Fruit fly (Drosophila melanogaster): ENCODE results near the gene GMF.

Gene GMF

DNA sequence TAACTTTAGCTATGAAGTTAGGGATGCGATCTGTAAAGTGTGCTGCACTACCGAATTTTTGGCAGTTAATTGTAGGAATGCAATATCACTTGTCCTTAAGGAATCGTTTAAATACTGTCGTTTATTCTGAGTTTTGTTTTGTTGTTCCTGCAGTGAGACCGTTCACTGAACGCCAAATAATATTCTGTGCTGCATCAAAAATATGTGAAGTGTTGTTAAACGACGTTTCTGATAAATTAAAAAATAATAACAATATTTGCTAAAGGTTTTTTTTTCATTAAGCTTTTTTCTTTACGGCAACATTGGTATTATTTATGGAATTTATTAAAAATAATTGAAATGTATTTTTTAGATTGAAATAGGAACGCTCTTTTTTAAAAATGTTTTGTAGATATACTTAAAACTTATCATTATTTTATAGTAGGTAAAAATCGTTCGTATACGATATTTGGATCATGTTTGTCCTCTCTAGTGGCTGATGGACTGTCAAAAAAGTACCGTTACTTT lies at the start of gene GMF (continued):
- TF ChIP-seq fd64A (GFP tag; optimal IDR thresholded peaks at IDR 0.05) (no peak), disco-r (GFP tag; optimal IDR thresholded peaks at IDR 0.05) (no peak), CG7357 (GFP tag; IDR thresholded peaks at IDR 0.05) (no peak), Sry-β (GFP tag; optimal IDR thresholded peaks at IDR 0.05) (no peak), Jarid2 (GFP tag; optimal IDR thresholded peaks at IDR 0.05) (no peak), dimm (GFP tag; IDR thresholded peaks at IDR 0.05) (no peak), Opbp (GFP tag; IDR thresholded peaks at IDR 0.05; ENCODE audit: partially characterized antibody) (no peak), mirr (GFP tag; optimal IDR thresholded peaks at IDR 0.05) (no peak), Six4 (GFP tag; optimal IDR thresholded peaks at IDR 0.05) (peak; percentile 6), CG1603 (tag; optimal IDR thresholded peaks at IDR 0.05) (no peak), CG4730 (GFP tag; IDR thresholded peaks at IDR 0.05) (no peak), Fer1 (GFP tag; optimal IDR thresholded peaks at IDR 0.05) (peak; percentile 2), B-H2 (GFP tag; optimal IDR thresholded peaks at IDR 0.05) (peak; percentile 62), her (GFP tag; optimal IDR thresholded peaks at IDR 0.05) (no peak), CG10979 (tag; optimal IDR thresholded peaks at IDR 0.05) (peak; percentile 63), org-1 (GFP tag; optimal IDR thresholded peaks at IDR 0.05) (no peak), CG15601 (tag; optimal IDR thresholded peaks at IDR 0.05) (peak; percentile 53), dm (GFP tag; optimal IDR thresholded peaks at IDR 0.05) (no peak), CG13424 (tag; optimal IDR thresholded peaks at IDR 0.05) (peak; percentile 25), lilli (GFP tag; optimal IDR thresholded peaks at IDR 0.05) (peak; percentile 45), CG6813 (GFP tag; optimal IDR thresholded peaks at IDR 0.05) (no peak), CG12219 (GFP tag; optimal IDR thresholded peaks at IDR 0.05) (no peak), CG10543 (GFP tag; optimal IDR thresholded peaks at IDR 0.05) (no peak), NfI (GFP tag; optimal IDR thresholded peaks at IDR 0.05) (no peak), HHEX (GFP tag; optimal IDR thresholded peaks at IDR 0.05) (no peak), Oli (tag; optimal IDR thresholded peaks at IDR 0.05) (no peak), CG17568 (GFP tag; optimal IDR thresholded peaks at IDR 0.05) (no peak), CG2116 (GFP tag; optimal IDR thresholded peaks at IDR 0.05) (peak; percentile 62), CG17829 (tag; optimal IDR thresholded peaks at IDR 0.05) (peak; percentile 38), stc (GFP tag; IDR thresholded peaks at IDR 0.05) (no peak), so (GFP tag; IDR thresholded peaks at IDR 0.05) (no peak), dmrt11E (tag; optimal IDR thresholded peaks at IDR 0.05) (peak; percentile 60), fru (optimal IDR thresholded peaks at IDR 0.05) (no peak), stwl (tag; optimal IDR thresholded peaks at IDR 0.05) (peak; percentile 76), cas (GFP tag; IDR thresholded peaks at IDR 0.05) (no peak), dpn (GFP tag; optimal IDR thresholded peaks at IDR 0.05) (peak; percentile 9 to 27), CG12104 (GFP tag; optimal IDR thresholded peaks at IDR 0.05) (no peak), CG4617 (GFP tag; optimal IDR thresholded peaks at IDR 0.05; ENCODE audit: borderline replicate concordance) (peak; percentile 64), nerfin-1 (tag; optimal IDR thresholded peaks at IDR 0.05) (peak; percentile 27), scrt (GFP tag; optimal IDR thresholded peaks at IDR 0.05) (no peak), fd3F (GFP tag; optimal IDR thresholded peaks at IDR 0.05) (no peak), dati (GFP tag; IDR thresholded peaks at IDR 0.05) (no peak), fd102C (GFP tag; optimal IDR thresholded peaks at IDR 0.05) (no peak), CG2678 (tag; optimal IDR thresholded peaks at IDR 0.05) (peak; percentile 69), Fer3 (tag; optimal IDR thresholded peaks at IDR 0.05) (peak; percentile 20), NFAT (GFP tag; IDR thresholded peaks at IDR 0.05) (no peak), D (optimal IDR thresholded peaks at IDR 0.05) (no peak), D (GFP tag; optimal IDR thresholded peaks at IDR 0.05) (no peak), slp2 (GFP tag; optimal IDR thresholded peaks at IDR 0.05) (no peak), CG5180 (GFP tag; optimal IDR thresholded peaks at IDR 0.05) (no peak), Xrp1 (GFP tag; IDR thresholded peaks at IDR 0.05) (peak; percentile 55)

Measured in whole organism, embryonic.